Worm (Caenorhabditis elegans) whole organism, L4 larva: ENCODE data around the gene bath-26.

Experiments
- R02D3.7 ChIP-seq: fragments of 150-350 bp; sonication (generic microtip); optimal IDR thresholded peaks from 3 replicates; lab custom pipeline; 2014; ENCODE audit warnings: missing biosample characterization, missing genetic modification characterization
- aha-1 ChIP-seq: fragments of 150-350 bp; peaks from one replicate; lab custom pipeline; 2014; ENCODE audit warnings: missing biosample characterization, missing genetic modification characterization
- cey-2 ChIP-seq: sonication (generic microtip); optimal IDR thresholded peaks from 3 replicates; lab custom pipeline; 2017; ENCODE audit warnings: missing genetic modification characterization, mild to moderate bottlenecking, missing compliant biosample characterization, antibody characterized with exemption, borderline replicate concordance; ENCODE audit not compliant: insufficient read depth
- egl-27 ChIP-seq: sonication (generic microtip); optimal IDR thresholded peaks from 3 replicates; lab custom pipeline; 2017; ENCODE audit warnings: missing biosample characterization, missing genetic modification reagents, missing genetic modification characterization
- hlh-30 ChIP-seq: sonication (generic microtip); optimal IDR thresholded peaks from 2 replicates; lab custom pipeline; 2017; ENCODE audit warnings: antibody characterized with exemption, mild to moderate bottlenecking, missing genetic modification characterization, missing compliant biosample characterization; ENCODE audit not compliant: insufficient read depth
- nhr-28 ChIP-seq: fragments of 150-350 bp; optimal IDR thresholded peaks from 2 replicates; lab custom pipeline; 2014; ENCODE audit warnings: missing biosample characterization, missing genetic modification characterization
- nhr-48 ChIP-seq: sonication (generic microtip); optimal IDR thresholded peaks from 2 replicates; lab custom pipeline; 2016; ENCODE audit warnings: mild to moderate bottlenecking, missing genetic modification characterization, missing compliant biosample characterization
- nhr-77 ChIP-seq: fragments of 150-350 bp; optimal IDR thresholded peaks from 2 replicates; lab custom pipeline; 2014; ENCODE audit warnings: missing biosample characterization, missing genetic modification characterization
- pqm-1 ChIP-seq: sonication (generic microtip); optimal IDR thresholded peaks from 2 replicates; lab custom pipeline; 2017; ENCODE audit warnings: missing biosample characterization, missing genetic modification characterization
- unc-130 ChIP-seq: sonication (generic microtip); optimal IDR thresholded peaks from 2 replicates; lab custom pipeline; 2016; ENCODE audit warnings: missing genetic modification reagents, missing genetic modification characterization, missing compliant biosample characterization
- unc-62 ChIP-seq, 3 experiments: fragments of 150-350 bp in 1 of 3; sonication (generic microtip); optimal IDR thresholded peaks in 2 of 3; peaks in 1 of 3; 1 replicate in 1 of 3; 2 replicates in 2 of 3; lab custom pipeline; 2014 to 2017; ENCODE audit warnings: missing biosample characterization in 3 of 3, missing genetic modification characterization in 3 of 3, missing genetic modification reagents in 3 of 3, missing genotype in 1 of 3
- ztf-11 ChIP-seq: fragments of 150-350 bp; optimal IDR thresholded peaks from 2 replicates; lab custom pipeline; 2014; ENCODE audit warnings: missing biosample characterization, missing genetic modification characterization

- TF ChIP-seq unc-130 (no peak), pqm-1 (tag; lab: Kevin White, UChicago) (no peak), nhr-28 (tag; lab: Kevin White, UChicago) (no peak), cey-2 (tag; lab: Kevin White, UChicago) (no peak), ztf-11 (tag; lab: Kevin White, UChicago) (no peak), egl-27 (tag; lab: Kevin White, UChicago) (no peak), aha-1 (tag; lab: Kevin White, UChicago) (no peak), hlh-30 (tag; lab: Kevin White, UChicago) (no peak), nhr-77 (tag; lab: Kevin White, UChicago) (no peak), nhr-48 (no peak), unc-62 (GFP tag; optimal IDR thresholded peaks at IDR 0.05 in 1 of 2; lab: Kevin White, UChicago) (peak in 1 of 2 experiments; percentile 36), unc-62 (tag; optimal IDR thresholded peaks at IDR 0.05; lab: Kevin White, UChicago) (no peak), R02D3.7 (tag; lab: Kevin White, UChicago) (no peak)
These were observed 15.8 kb upstream of the bath-26 start, which contains the start of gene fbxa-165 for ce11 chrII:1616382-1616781.
